Worm (Caenorhabditis elegans) whole organism, mixed stage, embryonic: Measurements from ENCODE around the gene F31F7.1.
A peak's percentile ranks its signal among the peaks of the same experiment; 100 is the strongest.

Experiments used
- M03D4.4 ChIP-seq: sonication (generic microtip); optimal IDR thresholded peaks from 2 replicates; lab custom pipeline; 2017; ENCODE audit warnings: mild to moderate bottlenecking, missing genetic modification characterization, missing compliant biosample characterization
- bed-3 ChIP-seq: fragments of 200-800 bp; sonication (Bioruptor generic); optimal IDR thresholded peaks from 3 replicates; lab custom pipeline; 2018; ENCODE audit warnings: mild to moderate bottlenecking, missing genetic modification characterization, moderate library complexity, missing compliant biosample characterization
- blmp-1 ChIP-seq: fragments of 150-350 bp; optimal IDR thresholded peaks from 2 replicates; lab custom pipeline; 2014; ENCODE audit warnings: missing biosample characterization, missing genetic modification characterization
- ceh-39 ChIP-seq: fragments of 150-350 bp; optimal IDR thresholded peaks from 2 replicates; lab custom pipeline; 2014; ENCODE audit warnings: missing biosample characterization, missing genetic modification characterization
- ceh-43 ChIP-seq: fragments of 200-800 bp; sonication (Bioruptor generic); optimal IDR thresholded peaks from 2 replicates; lab custom pipeline; 2018; ENCODE audit warnings: mild to moderate bottlenecking, missing genetic modification characterization, moderate library complexity, missing compliant biosample characterization
- ceh-83 ChIP-seq: fragments of 200-800 bp; sonication (Bioruptor generic); optimal IDR thresholded peaks from 2 replicates; lab custom pipeline; 2018; ENCODE audit warnings: mild to moderate bottlenecking, missing genetic modification characterization, missing compliant biosample characterization
- ces-1 ChIP-seq: fragments of 150-350 bp; optimal IDR thresholded peaks from 2 replicates; lab custom pipeline; 2014; ENCODE audit warnings: missing biosample characterization, missing genetic modification reagents, missing genetic modification characterization
- cnd-1 ChIP-seq: fragments of 200-800 bp; sonication (Bioruptor generic); optimal IDR thresholded peaks from 2 replicates; lab custom pipeline; 2018; ENCODE audit warnings: mild to moderate bottlenecking, missing genetic modification characterization, missing compliant biosample characterization
- drap-1 ChIP-seq: fragments of 200-800 bp; sonication (Bioruptor generic); optimal IDR thresholded peaks from 3 replicates; lab custom pipeline; 2018; ENCODE audit warnings: mild to moderate bottlenecking, missing genetic modification characterization, missing compliant biosample characterization
- elt-1 ChIP-seq: sonication (generic microtip); optimal IDR thresholded peaks from 2 replicates; lab custom pipeline; 2017; ENCODE audit warnings: missing genetic modification characterization, mild to moderate bottlenecking, missing compliant biosample characterization, antibody characterized with exemption, moderate library complexity, borderline replicate concordance; ENCODE audit not compliant: insufficient read depth
- elt-3 ChIP-seq: fragments of 150-350 bp; optimal IDR thresholded peaks from 2 replicates; lab custom pipeline; 2014; ENCODE audit warnings: missing biosample characterization, missing genetic modification characterization
- flh-1 ChIP-seq: fragments of 200-800 bp; sonication (Bioruptor generic); optimal IDR thresholded peaks from 2 replicates; lab custom pipeline; 2018; ENCODE audit warnings: mild to moderate bottlenecking, missing genetic modification characterization, moderate library complexity, missing compliant biosample characterization
- ham-2 ChIP-seq: fragments of 200-800 bp; sonication (Bioruptor generic); optimal IDR thresholded peaks from 2 replicates; lab custom pipeline; 2018; ENCODE audit warnings: mild to moderate bottlenecking, missing genetic modification characterization, missing compliant biosample characterization
- hlh-1 ChIP-seq: fragments of 150-350 bp; optimal IDR thresholded peaks from 2 replicates; lab custom pipeline; 2014; ENCODE audit warnings: missing biosample characterization, missing genetic modification reagents, missing genetic modification characterization
- lin-13 ChIP-seq: fragments of 150-350 bp; optimal IDR thresholded peaks from 2 replicates; lab custom pipeline; 2014; ENCODE audit warnings: missing biosample characterization, missing genetic modification characterization
- lin-32 ChIP-seq: fragments of 200-800 bp; sonication (Bioruptor generic); optimal IDR thresholded peaks from 2 replicates; lab custom pipeline; 2018; ENCODE audit warnings: mild to moderate bottlenecking, missing genetic modification characterization, missing compliant biosample characterization
- lsy-2 ChIP-seq: fragments of 150-350 bp; optimal IDR thresholded peaks from 2 replicates; lab custom pipeline; 2014; ENCODE audit warnings: missing biosample characterization, missing genetic modification characterization
- mab-5 ChIP-seq: fragments of 150-350 bp; optimal IDR thresholded peaks from 2 replicates; lab custom pipeline; 2014; ENCODE audit warnings: missing biosample characterization, missing genetic modification characterization
- mep-1 ChIP-seq: fragments of 150-350 bp; optimal IDR thresholded peaks from 2 replicates; lab custom pipeline; 2017; ENCODE audit warnings: missing biosample characterization, missing genetic modification reagents, missing genetic modification characterization, inconsistent platforms
- mls-2 ChIP-seq: sonication (generic microtip); optimal IDR thresholded peaks from 2 replicates; lab custom pipeline; 2016; ENCODE audit warnings: mild to moderate bottlenecking, missing genetic modification characterization, moderate library complexity, missing compliant biosample characterization
- nhr-12 ChIP-seq: fragments of 150-350 bp; optimal IDR thresholded peaks from 2 replicates; lab custom pipeline; 2014; ENCODE audit warnings: missing biosample characterization, missing genetic modification characterization
- nhr-2 ChIP-seq: fragments of 150-350 bp; optimal IDR thresholded peaks from 2 replicates; lab custom pipeline; 2014; ENCODE audit warnings: missing biosample characterization, missing genetic modification characterization
- nhr-237 ChIP-seq: fragments of 150-350 bp; optimal IDR thresholded peaks from 2 replicates; lab custom pipeline; 2014; ENCODE audit warnings: missing biosample characterization, missing genetic modification characterization
- nhr-28 ChIP-seq: fragments of 150-350 bp; optimal IDR thresholded peaks from 2 replicates; lab custom pipeline; 2014; ENCODE audit warnings: missing biosample characterization, missing genetic modification characterization
- nhr-76 ChIP-seq: sonication (generic microtip); optimal IDR thresholded peaks from 2 replicates; lab custom pipeline; 2017; ENCODE audit warnings: missing biosample characterization, missing genetic modification characterization
- pha-4 ChIP-seq: fragments of 150-350 bp; optimal IDR thresholded peaks from 2 replicates; lab custom pipeline; 2018; ENCODE audit warnings: missing biosample characterization, missing genetic modification reagents, missing genetic modification characterization
- sem-2 ChIP-seq: fragments of 200-800 bp; sonication (Bioruptor generic); optimal IDR thresholded peaks from 2 replicates; lab custom pipeline; 2018; ENCODE audit warnings: mild to moderate bottlenecking, missing genetic modification characterization, missing compliant biosample characterization
- snpc-4 ChIP-seq: fragments of 150-350 bp; optimal IDR thresholded peaks from 2 replicates; lab custom pipeline; 2014; ENCODE audit warnings: missing biosample characterization, missing genetic modification characterization
- sptf-1 ChIP-seq: sonication (generic microtip); optimal IDR thresholded peaks from 2 replicates; lab custom pipeline; 2017; ENCODE audit warnings: mild to moderate bottlenecking, missing genetic modification characterization, moderate library complexity, missing compliant biosample characterization
- tbx-8 ChIP-seq: fragments of 200-800 bp; sonication (Bioruptor generic); optimal IDR thresholded peaks from 2 replicates; lab custom pipeline; 2018; ENCODE audit warnings: mild to moderate bottlenecking, missing genetic modification characterization, moderate library complexity, missing compliant biosample characterization
- unc-120 ChIP-seq: sonication (generic microtip); optimal IDR thresholded peaks from 2 replicates; lab custom pipeline; 2017; ENCODE audit warnings: missing genetic modification characterization, missing compliant biosample characterization; ENCODE audit not compliant: poor library complexity, severe bottlenecking
- unc-39 ChIP-seq: fragments of 150-350 bp; optimal IDR thresholded peaks from 2 replicates; lab custom pipeline; 2014; ENCODE audit warnings: missing biosample characterization, missing genetic modification characterization
- unc-62 ChIP-seq: fragments of 150-350 bp; optimal IDR thresholded peaks from 2 replicates; lab custom pipeline; 2014; ENCODE audit warnings: missing biosample characterization, missing genetic modification reagents, missing genetic modification characterization
- zip-8 ChIP-seq: fragments of 150-350 bp; optimal IDR thresholded peaks from 2 replicates; lab custom pipeline; 2014; ENCODE audit warnings: missing biosample characterization, missing genetic modification characterization
- ztf-11 ChIP-seq: fragments of 150-350 bp; optimal IDR thresholded peaks from 2 replicates; lab custom pipeline; 2014; ENCODE audit warnings: missing biosample characterization, missing genetic modification characterization

F31F7.1 gene

ce11 chrV:6276205-6276604, at the start of gene F31F7.1:
F31F7.1 (plus strand) TSS chrV:6276439.
- TF ChIP-seq lin-13 (no peak), nhr-2 (no peak), nhr-76 (tag; lab: Kevin White, UChicago) (no peak), flh-1 (no peak), mep-1 (tag; lab: Kevin White, UChicago) (no peak), unc-120 (no peak), elt-3 (no peak)

- TF ChIP-seq elt-1 (tag; lab: Kevin White, UChicago) (no peak), ceh-43 (GFP tag; lab: Kevin White, UChicago) (no peak), tbx-8 (GFP tag; lab: Kevin White, UChicago) (no peak), mab-5 (tag; lab: Kevin White, UChicago) (no peak), zip-8 (tag; lab: Kevin White, UChicago) (no peak), pha-4 (tag; lab: Kevin White, UChicago) (no peak), sem-2 (GFP tag; lab: Kevin White, UChicago) (no peak), M03D4.4 (tag; lab: Kevin White, UChicago) (no peak), ceh-39 (tag; lab: Kevin White, UChicago) (no peak), lin-32 (GFP tag; lab: Kevin White, UChicago) (no peak), nhr-237 (tag; lab: Kevin White, UChicago) (no peak), elt-3 (no peak), drap-1 (GFP tag; lab: Kevin White, UChicago) (no peak), ceh-83 (GFP tag; lab: Kevin White, UChicago) (no peak), ztf-11 (tag; lab: Kevin White, UChicago) (no peak), mep-1 (tag; lab: Kevin White, UChicago) (no peak), ham-2 (GFP tag; lab: Kevin White, UChicago) (no peak), snpc-4 (no peak)
- TF ChIP-seq, all 35 proteins: peak for 0
These were observed 49.6 kb upstream of the F31F7.1 start, which contains the start of gene W06H8.6 for ce11 chrV:6226530-6227125. W06H8.6 (minus strand) TSS chrV:6227010.

ce11 chrV:6227326-6228246, 48.7 kb upstream of the F31F7.1 start:
- TF ChIP-seq ham-2 (GFP tag; lab: Kevin White, UChicago) (peak; percentile 89), nhr-76 (tag; lab: Kevin White, UChicago) (no peak), ztf-11 (tag; lab: Kevin White, UChicago) (peak; percentile 66), unc-120 (peak; percentile 95), nhr-12 (tag; lab: Kevin White, UChicago) (peak; percentile 82), elt-3 (peak; percentile 12), bed-3 (GFP tag; lab: Kevin White, UChicago) (peak; percentile 24), zip-8 (tag; lab: Kevin White, UChicago) (no peak), unc-62 (GFP tag; lab: Kevin White, UChicago) (peak; percentile 87), sem-2 (GFP tag; lab: Kevin White, UChicago) (peak; percentile 8), sptf-1 (peak; percentile 81), ces-1 (GFP tag; lab: Kevin White, UChicago) (peak; percentile 73), lin-13 (peak; percentile 62), cnd-1 (tag; lab: Kevin White, UChicago) (peak; percentile 3), unc-39 (tag; lab: Kevin White, UChicago) (no peak), nhr-2 (no peak), M03D4.4 (tag; lab: Kevin White, UChicago) (peak; percentile 64), blmp-1 (tag; lab: Kevin White, UChicago) (peak; percentile 35), pha-4 (tag; lab: Kevin White, UChicago) (peak; percentile 90), nhr-237 (tag; lab: Kevin White, UChicago) (peak; percentile 61), hlh-1 (tag; lab: Kevin White, UChicago) (peak; percentile 36), elt-1 (tag; lab: Kevin White, UChicago) (no peak), mab-5 (tag; lab: Kevin White, UChicago) (no peak), drap-1 (GFP tag; lab: Kevin White, UChicago) (peak; percentile 67), mep-1 (tag; lab: Kevin White, UChicago) (peak; percentile 71), ceh-43 (GFP tag; lab: Kevin White, UChicago) (no peak), tbx-8 (GFP tag; lab: Kevin White, UChicago) (peak; percentile 71), snpc-4 (no peak), lsy-2 (tag; lab: Kevin White, UChicago) (peak; percentile 63), ceh-83 (GFP tag; lab: Kevin White, UChicago) (no peak), lin-32 (GFP tag; lab: Kevin White, UChicago) (no peak), nhr-28 (tag; lab: Kevin White, UChicago) (no peak), ceh-39 (tag; lab: Kevin White, UChicago) (peak; percentile 40), flh-1 (no peak), mls-2 (tag; lab: Kevin White, UChicago) (peak; percentile 83)
